Worm (Caenorhabditis elegans) whole organism, L4/young adult: ENCODE measurements around the gene R09F10.3.

Source experiments
- W03F9.2 ChIP-seq: fragments of 150-350 bp; optimal IDR thresholded peaks from 2 replicates; lab custom pipeline; 2014; ENCODE audit warnings: missing biosample characterization, missing genetic modification characterization
- dao-5 ChIP-seq: sonication (generic microtip); optimal IDR thresholded peaks from 2 replicates; lab custom pipeline; 2016; ENCODE audit warnings: missing genotype, missing genetic modification characterization, moderate library complexity, missing compliant biosample characterization
- him-1 ChIP-seq: sonication (generic microtip); optimal IDR thresholded peaks from 2 replicates; lab custom pipeline; 2016; ENCODE audit warnings: missing genotype, missing genetic modification reagents, missing genetic modification characterization, missing compliant biosample characterization

R09F10.3 gene

ce11 chrX:8284003-8284402, 10.4 kb upstream of the R09F10.3 start:
- TF ChIP-seq dao-5 (tag; lab: Kevin White, UChicago) (no peak), him-1 (tag; lab: Kevin White, UChicago) (no peak), W03F9.2 (no peak)

- no peak for TF ChIP-seq W03F9.2
- no peak for TF ChIP-seq him-1 (tag; lab: Kevin White, UChicago)
Measured at ce11 chrX:8285169-8285796, 9.1 kb upstream of the R09F10.3 start, which contains the start of the genes fis-2 and F13B9.2. Gene fis-2, minus strand, starts transcription at chrX:8285219. Gene F13B9.2, plus strand, starts transcription at chrX:8285683.

DNA sequence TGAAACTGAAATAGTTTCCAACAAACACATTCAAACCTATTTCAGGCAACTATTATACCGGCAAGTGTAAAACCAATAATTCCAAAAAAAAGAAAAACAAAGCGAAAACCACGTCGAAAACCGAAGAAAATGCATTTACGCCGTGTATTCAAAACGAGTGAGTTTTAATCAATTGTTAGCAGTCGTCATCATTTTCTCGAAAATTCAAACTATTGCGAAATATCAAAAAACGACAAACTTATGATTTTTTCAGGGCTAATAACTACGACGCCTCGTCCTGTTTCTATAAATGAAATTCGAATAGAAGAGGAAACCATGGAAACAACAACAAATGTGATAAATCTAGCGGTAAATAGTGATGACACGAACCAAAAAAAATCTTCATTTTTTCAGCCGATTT, 8.3 kb upstream of the R09F10.3 start:
- TF ChIP-seq W03F9.2 (no peak), dao-5 (tag; lab: Kevin White, UChicago) (no peak), him-1 (tag; lab: Kevin White, UChicago) (no peak)

DNA sequence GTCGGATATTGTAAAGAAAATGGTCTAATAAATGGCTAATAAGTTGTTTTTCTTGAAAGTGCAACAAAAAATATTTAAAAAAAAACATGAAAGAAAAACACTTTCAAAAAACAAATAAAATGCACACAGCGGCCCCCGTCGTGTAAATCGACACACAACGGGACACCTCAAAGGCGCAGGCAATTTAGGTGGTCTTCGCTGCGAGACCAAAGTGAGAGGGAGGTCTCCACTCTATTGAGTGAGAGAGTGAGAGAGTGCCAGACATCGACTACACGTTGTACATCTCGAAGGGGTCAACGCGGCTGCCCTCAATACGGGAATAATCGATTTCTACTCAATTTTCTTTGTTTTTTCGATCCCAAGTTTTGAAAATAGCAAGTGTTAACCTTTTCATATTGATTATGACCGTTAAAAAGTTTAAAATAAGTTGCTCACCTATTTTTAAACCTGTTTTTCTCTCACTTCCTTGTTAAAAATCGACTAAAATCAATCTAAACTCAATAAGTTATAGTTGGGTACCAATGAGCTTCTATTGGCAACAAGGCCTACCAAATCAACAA, 7.6 kb upstream of the R09F10.3 start, which contains the start of gene sec-16A.2:
TSS of gene sec-16A.2 (plus strand) at position 510 of the 560 bp plus-strand sequence.
- TF ChIP-seq him-1 (tag; lab: Kevin White, UChicago) (no peak), dao-5 (tag; lab: Kevin White, UChicago) (no peak), W03F9.2 (no peak)

ce11 chrX:8297333-8297732, 2.9 kb downstream of the R09F10.3 start:
- TF ChIP-seq W03F9.2 = no peak
- no peak for TF ChIP-seq dao-5 (tag; lab: Kevin White, UChicago)
- TF ChIP-seq him-1 (tag; lab: Kevin White, UChicago) = no peak

DNA sequence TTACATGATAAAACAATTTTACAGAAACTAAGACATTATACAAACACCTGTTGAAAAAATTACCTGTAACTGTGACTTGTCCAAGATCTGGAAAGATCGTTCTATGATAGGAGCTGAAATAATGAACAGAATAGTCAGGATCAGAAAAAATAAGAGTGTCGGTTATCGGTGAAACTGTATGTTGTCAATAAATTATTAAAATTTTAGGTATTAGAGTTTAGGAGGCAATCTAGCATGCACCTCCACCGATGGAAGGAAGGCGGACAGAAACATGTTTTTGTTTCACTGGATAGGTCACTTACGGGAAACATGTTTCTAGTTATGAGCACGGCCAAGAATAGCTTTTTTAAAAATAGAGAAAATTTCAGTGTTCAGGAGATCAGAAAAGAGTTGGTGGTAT, 5.1 kb downstream of the R09F10.3 start, which contains the start of gene ced-13:
TSS of gene ced-13 (minus strand) at position 101 of the 400 bp plus-strand sequence.
- TF ChIP-seq W03F9.2 (no peak), dao-5 (tag; lab: Kevin White, UChicago) (no peak), him-1 (tag; lab: Kevin White, UChicago) (no peak)

ce11 chrX:8302299-8302698, 7.9 kb downstream of the R09F10.3 start, which contains the start of gene inx-5:
Gene inx-5, minus strand, starts transcription at chrX:8302399.
- no peak for TF ChIP-seq dao-5 (tag; lab: Kevin White, UChicago)
- TF ChIP-seq him-1 (tag; lab: Kevin White, UChicago) = no peak
- no peak for TF ChIP-seq W03F9.2

- no peak for TF ChIP-seq dao-5 (tag; lab: Kevin White, UChicago)
- no peak for TF ChIP-seq W03F9.2
- no peak for TF ChIP-seq him-1 (tag; lab: Kevin White, UChicago)
Measured at ce11 chrX:8302803-8303202, 8.4 kb downstream of the R09F10.3 start.

DNA sequence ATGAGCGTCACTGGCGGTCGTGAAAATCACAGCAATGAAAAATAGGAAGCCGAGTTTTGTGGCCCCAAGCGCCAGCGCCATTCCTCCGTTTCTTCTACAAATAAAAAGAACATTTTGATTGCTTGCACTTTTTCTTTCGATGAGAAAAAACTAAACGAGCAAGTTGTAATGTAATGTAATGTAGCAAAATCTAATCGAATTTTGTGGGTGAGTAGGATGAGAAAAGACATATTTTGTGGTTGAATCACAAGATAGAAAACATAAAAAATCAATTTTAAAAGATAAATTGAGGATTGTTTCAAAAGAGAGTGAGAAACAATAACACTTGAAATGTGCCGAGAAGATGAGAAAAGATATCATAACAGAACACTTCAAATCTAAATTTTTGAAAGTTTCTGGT, 13.2 kb downstream of the R09F10.3 start, which contains the start of gene R09F10.5:
TSS of gene R09F10.5 (minus strand) at position 101 of the 400 bp plus-strand sequence.
- TF ChIP-seq him-1 (tag; lab: Kevin White, UChicago) = no peak
- no peak for TF ChIP-seq W03F9.2
- no peak for TF ChIP-seq dao-5 (tag; lab: Kevin White, UChicago)

DNA sequence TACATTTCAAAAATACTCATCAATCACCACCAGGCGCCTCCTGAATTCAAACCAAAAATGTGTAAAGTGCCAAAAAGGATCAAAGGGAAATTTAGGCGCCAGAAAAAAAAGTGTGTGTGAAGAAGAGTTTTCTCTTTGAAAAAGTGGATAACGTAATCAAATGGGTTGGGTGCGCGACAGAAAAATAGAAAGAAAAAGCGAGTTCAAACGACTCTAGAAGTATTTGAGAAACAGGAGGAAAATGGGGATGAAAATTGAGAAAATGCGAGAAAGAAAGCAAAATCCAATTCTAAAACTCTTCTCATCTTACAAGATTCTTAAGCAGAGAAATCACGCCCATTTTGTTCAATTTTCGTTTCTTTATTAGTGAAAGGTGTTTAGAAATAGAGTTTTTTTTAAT, 14.1 kb downstream of the R09F10.3 start:
- no peak for TF ChIP-seq W03F9.2
- no peak for TF ChIP-seq dao-5 (tag; lab: Kevin White, UChicago)
- TF ChIP-seq him-1 (tag; lab: Kevin White, UChicago) = no peak

DNA sequence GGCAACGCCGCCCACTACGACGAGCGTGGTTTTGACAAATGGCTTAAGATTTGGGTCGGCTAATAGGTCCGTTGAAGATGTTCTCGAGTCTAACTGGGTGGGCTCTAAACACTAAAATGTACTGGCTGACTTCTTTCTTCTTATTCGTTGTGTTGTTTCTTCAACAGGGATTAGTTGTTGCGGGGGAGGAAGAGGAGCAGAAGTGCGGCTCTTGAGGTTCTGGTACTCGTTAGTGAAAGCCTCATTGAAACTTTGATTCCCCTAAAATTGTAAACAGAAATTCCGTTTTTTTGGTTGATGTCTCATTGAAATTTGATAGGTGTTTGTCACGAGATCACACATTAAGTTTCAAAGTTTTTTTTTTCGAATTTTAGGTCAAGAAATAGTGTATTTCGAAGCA, 16.3 kb downstream of the R09F10.3 start:
- TF ChIP-seq W03F9.2 = no peak
- TF ChIP-seq dao-5 (tag; lab: Kevin White, UChicago) = no peak
- TF ChIP-seq him-1 (tag; lab: Kevin White, UChicago) = no peak

DNA sequence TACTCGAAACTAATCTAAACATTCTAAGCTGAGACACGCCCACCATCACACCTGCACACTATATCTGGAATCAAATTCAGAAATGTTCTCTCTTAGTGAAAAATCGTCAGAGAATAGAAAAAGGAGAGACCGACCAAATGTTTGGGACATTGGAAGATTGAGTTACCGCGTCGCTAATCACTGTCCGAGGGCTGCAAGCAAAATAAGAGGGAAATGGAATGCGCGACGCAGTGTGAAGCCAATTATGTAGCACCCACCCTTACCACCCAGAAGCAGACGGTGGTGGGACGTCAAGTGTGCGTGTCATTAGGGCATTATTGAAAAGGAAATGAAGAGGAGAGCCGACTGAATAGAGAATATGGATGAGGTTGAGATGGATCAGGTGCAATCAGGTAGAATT, 17.2 kb downstream of the R09F10.3 start:
- TF ChIP-seq him-1 (tag; lab: Kevin White, UChicago) (no peak), W03F9.2 (no peak), dao-5 (tag; lab: Kevin White, UChicago) (no peak)

- TF ChIP-seq dao-5 (tag; lab: Kevin White, UChicago) = no peak
- no peak for TF ChIP-seq him-1 (tag; lab: Kevin White, UChicago)
- no peak for TF ChIP-seq W03F9.2
Measured at ce11 chrX:8318950-8319349, 24.5 kb downstream of the R09F10.3 start, which contains the start of gene srh-11. Gene srh-11, minus strand, starts transcription at chrX:8319050.

ce11 chrX:8320889-8321288, 26.5 kb downstream of the R09F10.3 start, which contains the start of gene pqn-57:
Gene pqn-57, minus strand, starts transcription at chrX:8320989.
- no peak for TF ChIP-seq him-1 (tag; lab: Kevin White, UChicago)
- no peak for TF ChIP-seq dao-5 (tag; lab: Kevin White, UChicago)
- TF ChIP-seq W03F9.2 = no peak
